Worm (Caenorhabditis elegans): ENCODE results near the gene W07A12.4.

DNA sequence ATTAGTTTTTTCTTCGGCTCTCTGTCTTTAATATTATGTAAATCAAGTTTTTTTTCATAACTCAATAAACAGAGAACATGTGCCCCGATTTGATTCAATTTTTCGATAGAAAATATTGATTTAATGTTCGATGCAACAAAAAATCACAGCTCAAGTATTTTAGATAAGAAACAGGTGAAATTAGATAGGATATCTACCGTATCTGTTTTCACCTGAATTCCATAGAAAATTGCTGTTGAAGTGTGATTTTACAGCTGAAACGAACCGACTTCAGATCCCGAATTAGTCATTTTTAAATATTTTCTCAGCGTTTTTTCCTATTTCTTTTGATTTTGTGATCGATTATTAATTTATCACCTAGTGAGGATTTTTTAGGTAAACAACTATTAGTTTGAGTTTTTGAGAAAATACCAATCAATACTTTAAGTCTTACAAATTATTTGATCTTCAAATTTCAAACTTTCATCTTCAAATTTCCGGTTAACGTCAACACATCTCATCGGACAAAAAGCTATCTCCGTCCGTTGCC, 6.8 kb upstream of the W07A12.4 start, which contains the start of gene Y9C2UA.1:
- TF ChIP-seq elt-2 (tag; optimal IDR thresholded peaks at IDR 0.05): no peak
- TF ChIP-seq lim-6 (tag; optimal IDR thresholded peaks at IDR 0.05): no peak
- no peak for TF ChIP-seq T23F11.4 (GFP tag; optimal IDR thresholded peaks at IDR 0.05)
- TF ChIP-seq pqm-1 (tag; optimal IDR thresholded peaks at IDR 0.05): no peak
- TF ChIP-seq nhr-11 (tag; optimal IDR thresholded peaks at IDR 0.05): no peak
- TF ChIP-seq hlh-6 (tag; optimal IDR thresholded peaks at IDR 0.05): no peak
- no peak for TF ChIP-seq nfya-1 (tag; optimal IDR thresholded peaks at IDR 0.05)
- TF ChIP-seq fkh-10 (GFP tag; optimal IDR thresholded peaks at IDR 0.05): no peak
- TF ChIP-seq tbx-2 (tag; optimal IDR thresholded peaks at IDR 0.05): no peak
- TF ChIP-seq tbx-7 (tag; optimal IDR thresholded peaks at IDR 0.05): no peak
